Fruit fly (Drosophila melanogaster) whole organism, embryonic: ENCODE results near the gene CG34290.
A peak's percentile ranks its signal among the peaks of the same experiment; 100 is the strongest.

Experiments
- CG10462 ChIP-seq: fragments of 200-800 bp; sonication (Bioruptor generic); optimal IDR thresholded peaks from 2 replicates; lab custom pipeline; 2016; ENCODE audit warnings: missing biosample characterization, missing genetic modification characterization
- CG10565 ChIP-seq: fragments of 200-800 bp; sonication (Bioruptor generic); optimal IDR thresholded peaks from 3 replicates; lab custom pipeline; 2016; ENCODE audit warnings: missing biosample characterization, mild to moderate bottlenecking, missing genetic modification characterization
- CG12744 ChIP-seq: fragments of 200-800 bp; sonication (Bioruptor generic); optimal IDR thresholded peaks from 2 replicates; lab custom pipeline; 2016; ENCODE audit warnings: missing biosample characterization, missing genetic modification characterization
- CG13287 ChIP-seq: fragments of 200-800 bp; sonication (Bioruptor generic); IDR thresholded peaks from 2 replicates; pipeline ENCODE4 v1.3.6; 2022; ENCODE audit warnings: missing biosample characterization, missing genetic modification characterization; ENCODE audit not compliant: partially characterized antibody
- CG13775 ChIP-seq: fragments of 200-800 bp; sonication (Bioruptor generic); optimal IDR thresholded peaks from 3 replicates; lab custom pipeline; 2017; ENCODE audit warnings: missing biosample characterization, mild to moderate bottlenecking, missing genetic modification characterization
- CG14441 ChIP-seq: fragments of 200-800 bp; sonication (Bioruptor generic); IDR thresholded peaks from 2 replicates; pipeline ENCODE4 v1.3.6; 2022; ENCODE audit warnings: missing biosample characterization, missing genetic modification characterization
- CG15269 ChIP-seq: fragments of 200-800 bp; sonication (Bioruptor generic); optimal IDR thresholded peaks from 2 replicates; lab custom pipeline; 2018; ENCODE audit warnings: missing biosample characterization, mild to moderate bottlenecking, missing genetic modification characterization, moderate library complexity
- CG17568 ChIP-seq: fragments of 200-800 bp; sonication (Bioruptor generic); optimal IDR thresholded peaks from 2 replicates; lab custom pipeline; 2018; ENCODE audit warnings: missing biosample characterization, mild to moderate bottlenecking, missing genetic modification characterization, moderate library complexity
- CG17829 ChIP-seq: fragments of 200-800 bp; optimal IDR thresholded peaks from 2 replicates; lab custom pipeline; 2019; ENCODE audit warnings: missing biosample characterization, mild to moderate bottlenecking, missing genetic modification characterization, moderate library complexity
- CG18599 ChIP-seq: fragments of 200-800 bp; sonication (Bioruptor generic); optimal IDR thresholded peaks from 3 replicates; lab custom pipeline; 2017; ENCODE audit warnings: missing biosample characterization, missing genetic modification characterization, mild to moderate bottlenecking, moderate library complexity, missing genetic modification reagents
- CG2129 ChIP-seq: fragments of 200-800 bp; sonication (Bioruptor generic); IDR thresholded peaks from 2 replicates; pipeline ENCODE4 v1.3.6; 2022; ENCODE audit warnings: missing biosample characterization, missing genetic modification characterization; ENCODE audit not compliant: partially characterized antibody
- CG2202 ChIP-seq: fragments of 200-800 bp; sonication (Bioruptor generic); optimal IDR thresholded peaks from 2 replicates; lab custom pipeline; 2018; ENCODE audit warnings: missing biosample characterization, mild to moderate bottlenecking, missing genetic modification characterization
- CG31388 ChIP-seq: fragments of 200-800 bp; sonication (Bioruptor generic); optimal IDR thresholded peaks from 2 replicates; lab custom pipeline; 2016; ENCODE audit warnings: missing biosample characterization, missing genetic modification characterization
- CG34422 ChIP-seq: fragments of 200-800 bp; sonication (Bioruptor generic); IDR thresholded peaks from 3 replicates; pipeline ENCODE4 v1.3.6; 2022; ENCODE audit warnings: missing biosample characterization, missing genetic modification characterization
- CG3838 ChIP-seq: fragments of 200-800 bp; sonication (Bioruptor generic); optimal IDR thresholded peaks from 3 replicates; lab custom pipeline; 2016; ENCODE audit warnings: missing biosample characterization, missing genetic modification characterization
- CG43689 ChIP-seq: fragments of 200-800 bp; sonication (Bioruptor generic); IDR thresholded peaks from 2 replicates; pipeline ENCODE4 v1.3.6; 2022; ENCODE audit warnings: missing biosample characterization, missing genetic modification characterization
- CG4404 ChIP-seq: fragments of 200-800 bp; sonication (Bioruptor generic); IDR thresholded peaks from 2 replicates; pipeline ENCODE4 v1.3.6; 2022; ENCODE audit warnings: missing biosample characterization, missing genetic modification characterization
- CG4424 ChIP-seq: fragments of 200-800 bp; sonication (Bioruptor generic); optimal IDR thresholded peaks from 3 replicates; lab custom pipeline; 2016; ENCODE audit warnings: missing biosample characterization, missing genetic modification characterization
- CG4854 ChIP-seq: fragments of 200-800 bp; sonication (Bioruptor generic); optimal IDR thresholded peaks from 2 replicates; lab custom pipeline; 2016; ENCODE audit warnings: missing biosample characterization, missing genetic modification characterization, inconsistent platforms
- CG6689 ChIP-seq: fragments of 200-800 bp; sonication (Bioruptor generic); IDR thresholded peaks from 2 replicates; pipeline ENCODE4 v1.3.6; 2022; ENCODE audit warnings: missing biosample characterization, missing genetic modification characterization
- CG7745 ChIP-seq: fragments of 200-800 bp; sonication (Bioruptor generic); optimal IDR thresholded peaks from 2 replicates; lab custom pipeline; 2018; ENCODE audit warnings: missing biosample characterization, mild to moderate bottlenecking, missing genetic modification characterization, moderate library complexity
- CG9437 ChIP-seq: fragments of 200-800 bp; sonication (Bioruptor generic); optimal IDR thresholded peaks from 2 replicates; lab custom pipeline; 2018; ENCODE audit warnings: missing biosample characterization, mild to moderate bottlenecking, missing genetic modification characterization
- Dip3 ChIP-seq: fragments of 200-800 bp; sonication (Bioruptor generic); optimal IDR thresholded peaks from 3 replicates; lab custom pipeline; 2016; ENCODE audit warnings: missing biosample characterization, missing genetic modification characterization
- Hsf ChIP-seq: fragments of 200-800 bp; sonication (Bioruptor generic); optimal IDR thresholded peaks from 3 replicates; lab custom pipeline; 2016; ENCODE audit warnings: missing biosample characterization, missing genetic modification characterization
- Mes4 ChIP-seq: fragments of 200-800 bp; sonication (Bioruptor generic); optimal IDR thresholded peaks from 2 replicates; lab custom pipeline; 2016; ENCODE audit warnings: missing biosample characterization, missing genetic modification characterization
- Neu2 ChIP-seq: fragments of 200-800 bp; sonication (Bioruptor generic); optimal IDR thresholded peaks from 3 replicates; lab custom pipeline; 2016; ENCODE audit warnings: missing biosample characterization, missing genetic modification characterization, borderline replicate concordance
- Nf-YA ChIP-seq: fragments of 200-800 bp; sonication (Bioruptor generic); IDR thresholded peaks from 2 replicates; pipeline ENCODE4 v1.3.6; 2022; ENCODE audit warnings: missing biosample characterization, missing genetic modification characterization
- Scr ChIP-seq: fragments of 200-800 bp; sonication (Bioruptor generic); IDR thresholded peaks from 2 replicates; pipeline ENCODE4 v1.3.6; 2022; ENCODE audit warnings: missing biosample characterization, missing genetic modification characterization; ENCODE audit not compliant: partially characterized antibody
- Sry-δ ChIP-seq: fragments of 200-800 bp; sonication (Bioruptor generic); optimal IDR thresholded peaks from 2 replicates; lab custom pipeline; 2016; ENCODE audit warnings: missing biosample characterization, missing genetic modification characterization
- YL-1 ChIP-seq: fragments of 200-800 bp; sonication (Bioruptor generic); optimal IDR thresholded peaks from 3 replicates; lab custom pipeline; 2017; ENCODE audit warnings: missing biosample characterization, mild to moderate bottlenecking, missing genetic modification characterization
- ato ChIP-seq: fragments of 200-800 bp; sonication (Bioruptor generic); IDR thresholded peaks from 2 replicates; pipeline ENCODE4 v1.3.6; 2022; ENCODE audit warnings: missing biosample characterization, missing genetic modification characterization; ENCODE audit not compliant: partially characterized antibody
- cg ChIP-seq: fragments of 200-800 bp; sonication (Bioruptor generic); optimal IDR thresholded peaks from 3 replicates; lab custom pipeline; 2019; ENCODE audit warnings: missing biosample characterization, mild to moderate bottlenecking, missing genetic modification characterization, moderate library complexity
- corto ChIP-seq: fragments of 200-800 bp; sonication (Bioruptor generic); optimal IDR thresholded peaks from 2 replicates; lab custom pipeline; 2016; ENCODE audit warnings: missing biosample characterization, mild to moderate bottlenecking, missing genetic modification characterization, moderate library complexity
- croc ChIP-seq: fragments of 200-800 bp; sonication (Bioruptor generic); conservative IDR thresholded peaks from 3 replicates; pipeline ENCODE4 v1.3.6; 2022; ENCODE audit warnings: missing biosample characterization, missing genetic modification characterization
- dan ChIP-seq: fragments of 200-800 bp; sonication (Bioruptor generic); IDR thresholded peaks from 2 replicates; pipeline ENCODE4 v1.3.6; 2022; ENCODE audit warnings: missing biosample characterization, missing genetic modification characterization
- dmrt11E ChIP-seq: fragments of 200-800 bp; sonication (Bioruptor generic); optimal IDR thresholded peaks from 3 replicates; lab custom pipeline; 2018; ENCODE audit warnings: missing biosample characterization, mild to moderate bottlenecking, missing genetic modification characterization, moderate library complexity
- dmrt99B ChIP-seq: fragments of 200-800 bp; sonication (Bioruptor generic); optimal IDR thresholded peaks from 2 replicates; lab custom pipeline; 2018; ENCODE audit warnings: missing biosample characterization, mild to moderate bottlenecking, missing genetic modification characterization, moderate library complexity
- gsb-n ChIP-seq: fragments of 200-800 bp; sonication (Bioruptor generic); optimal IDR thresholded peaks from 3 replicates; lab custom pipeline; 2018; ENCODE audit warnings: missing biosample characterization, mild to moderate bottlenecking, missing genetic modification characterization
- hkb ChIP-seq, 2 experiments: fragments of 200-800 bp in 1 of 2; fragments of >200 bp in 1 of 2; sonication (Bioruptor generic) in 1 of 2; IDR thresholded peaks in 1 of 2; optimal IDR thresholded peaks in 1 of 2; 2 replicates each; pipeline versions ENCODE4 v1.3.6 to Lab custom; 2017 to 2022; ENCODE audit warnings: missing biosample characterization in 1 of 2, missing genetic modification characterization in 1 of 2
- hth ChIP-seq: fragments of >200 bp; optimal IDR thresholded peaks from 2 replicates; lab custom pipeline; 2017; ENCODE audit warnings: inconsistent platforms
- knrl ChIP-seq: fragments of 200-800 bp; sonication (Bioruptor generic); IDR thresholded peaks from 3 replicates; pipeline ENCODE4 v1.3.6; 2022; ENCODE audit warnings: missing biosample characterization, missing genetic modification characterization; ENCODE audit not compliant: partially characterized antibody
- lmd ChIP-seq: fragments of 200-800 bp; sonication (Bioruptor generic); IDR thresholded peaks from 2 replicates; pipeline ENCODE4 v1.3.6; 2022; ENCODE audit warnings: missing biosample characterization, missing genetic modification characterization
- lola ChIP-seq, 3 experiments: fragments of >200 bp in 2 of 3; fragments of 200-800 bp in 1 of 3; sonication (Bioruptor generic) in 1 of 3; optimal IDR thresholded peaks; 2 replicates each; lab custom pipeline; 2017 to 2019; ENCODE audit warnings: missing biosample characterization in 3 of 3, missing genetic modification characterization in 3 of 3, mild to moderate bottlenecking in 1 of 3, moderate library complexity in 1 of 3
- nerfin-2 ChIP-seq: fragments of 200-800 bp; sonication (Bioruptor generic); IDR thresholded peaks from 2 replicates; pipeline ENCODE4 v1.3.6; 2022; ENCODE audit warnings: missing biosample characterization, missing genetic modification characterization; ENCODE audit not compliant: partially characterized antibody
- org-1 ChIP-seq: fragments of 200-800 bp; sonication (Bioruptor generic); optimal IDR thresholded peaks from 2 replicates; lab custom pipeline; 2017; ENCODE audit warnings: missing biosample characterization, missing genetic modification characterization
- ro ChIP-seq: fragments of 200-800 bp; sonication (Bioruptor generic); IDR thresholded peaks from 2 replicates; pipeline ENCODE4 v1.3.6; 2022; ENCODE audit warnings: missing biosample characterization, missing genetic modification characterization
- sqz ChIP-seq: fragments of 200-800 bp; sonication (Bioruptor generic); optimal IDR thresholded peaks from 3 replicates; lab custom pipeline; 2018; ENCODE audit warnings: missing biosample characterization, mild to moderate bottlenecking, missing genetic modification characterization
- stwl ChIP-seq: fragments of 200-800 bp; sonication (Bioruptor generic); optimal IDR thresholded peaks from 3 replicates; lab custom pipeline; 2018; ENCODE audit warnings: missing biosample characterization, mild to moderate bottlenecking, missing genetic modification characterization, moderate library complexity
- ttk ChIP-seq: fragments of 200-800 bp; sonication (Bioruptor generic); IDR thresholded peaks from 2 replicates; pipeline ENCODE4 v2.1.2; 2022; ENCODE audit warnings: missing biosample characterization, missing genetic modification characterization
- tx ChIP-seq: fragments of 200-800 bp; sonication (Bioruptor generic); optimal IDR thresholded peaks from 2 replicates; lab custom pipeline; 2016; ENCODE audit warnings: missing biosample characterization, missing genetic modification characterization
- yki ChIP-seq: fragments of >200 bp; optimal IDR thresholded peaks from 3 replicates; lab custom pipeline; 2018

The CG34290 gene

DNA sequence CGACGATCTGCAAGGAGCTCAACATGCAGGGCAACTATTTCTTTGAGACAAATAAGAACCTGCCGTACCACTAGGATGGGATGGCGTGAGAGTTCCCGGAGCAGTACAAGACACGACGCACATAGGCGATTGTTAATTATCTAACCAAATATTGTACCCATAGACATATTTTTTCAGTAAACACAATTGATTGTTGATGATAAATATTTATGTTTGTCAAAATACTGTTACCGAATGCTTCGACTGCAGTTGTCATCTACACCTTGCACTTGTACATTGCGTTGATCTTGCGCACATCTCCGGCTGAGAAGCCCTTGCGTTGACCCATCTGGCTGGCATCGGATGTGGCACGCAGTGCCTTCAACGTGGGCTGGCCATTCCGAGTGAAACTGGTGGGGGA, 3.6 kb upstream of the CG34290 start (continued):
- TF ChIP-seq CG4854 (GFP tag; lab: Kevin White, UChicago) (no peak), lola (GFP tag; optimal IDR thresholded peaks at IDR 0.05; lab: Kevin White, UChicago) (peak in 1 of 3 experiments; percentile 66), ro (GFP tag; lab: Robert Waterston, UW) (no peak), cg (GFP tag; lab: Kevin White, UChicago) (no peak), YL-1 (no peak), ttk (GFP tag; lab: Robert Waterston, UW) (no peak), CG7745 (tag; lab: Kevin White, UChicago) (peak; percentile 56), Sry-δ (GFP tag; lab: Kevin White, UChicago) (no peak), hth (lab: Kevin White, UChicago) (no peak), CG17568 (GFP tag; lab: Kevin White, UChicago) (peak; percentile 27), CG18599 (GFP tag; lab: Kevin White, UChicago) (no peak), CG9437 (no peak), Nf-YA (no peak), lmd (GFP tag; lab: Robert Waterston, UW) (no peak), Scr (GFP tag; lab: Robert Waterston, UW) (no peak), CG13287 (no peak), CG4424 (GFP tag; lab: Kevin White, UChicago) (no peak), CG13775 (GFP tag; lab: Kevin White, UChicago) (no peak), dmrt99B (tag; lab: Kevin White, UChicago) (peak; percentile 11), CG12744 (no peak), yki (lab: Kevin White, UChicago) (no peak), dmrt11E (tag; lab: Kevin White, UChicago) (peak; percentile 66), CG10565 (GFP tag; lab: Kevin White, UChicago) (no peak), gsb-n (tag; lab: Kevin White, UChicago) (peak; percentile 48), CG2129 (no peak), CG43689 (no peak), CG4404 (GFP tag; lab: Robert Waterston, UW) (no peak), croc (no peak), CG14441 (GFP tag; lab: Robert Waterston, UW) (no peak), ato (GFP tag; lab: Robert Waterston, UW) (no peak), Mes4 (no peak), sqz (GFP tag; lab: Kevin White, UChicago) (peak; percentile 26), CG31388 (no peak), CG10462 (GFP tag; lab: Kevin White, UChicago) (no peak), CG2202 (tag; lab: Kevin White, UChicago) (peak; percentile 78), CG3838 (GFP tag; lab: Kevin White, UChicago) (no peak), Neu2 (GFP tag; lab: Kevin White, UChicago) (no peak), stwl (tag; lab: Kevin White, UChicago) (no peak), org-1 (GFP tag; lab: Kevin White, UChicago) (peak; percentile 14), CG6689 (GFP tag; lab: Robert Waterston, UW) (no peak), dan (no peak), Hsf (GFP tag; lab: Kevin White, UChicago) (no peak), hkb (optimal IDR thresholded peaks at IDR 0.05; lab: Kevin White, UChicago) (no peak), hkb (GFP tag; IDR thresholded peaks at IDR 0.05; lab: Robert Waterston, UW) (no peak), CG17829 (tag; lab: Kevin White, UChicago) (peak; percentile 24), tx (GFP tag; lab: Kevin White, UChicago) (no peak), nerfin-2 (GFP tag; lab: Robert Waterston, UW) (no peak), corto (GFP tag; lab: Kevin White, UChicago) (no peak), knrl (GFP tag; lab: Robert Waterston, UW) (no peak), CG15269 (tag; lab: Kevin White, UChicago) (no peak), CG34422 (no peak), Dip3 (GFP tag; lab: Kevin White, UChicago) (no peak)
